Worm (Caenorhabditis elegans) whole organism, L1 larva: ENCODE data around the gene C35A5.3.
A peak's percentile ranks its signal among the peaks of the same experiment; 100 is the strongest.

ENCODE experiments used
- C16A3.4 ChIP-seq: fragments of 150-350 bp; optimal IDR thresholded peaks from 2 replicates; lab custom pipeline; 2014; ENCODE audit warnings: missing biosample characterization, missing genetic modification characterization
- F16B12.6 ChIP-seq: fragments of 150-350 bp; optimal IDR thresholded peaks from 2 replicates; lab custom pipeline; 2014; ENCODE audit warnings: missing biosample characterization, missing genetic modification characterization
- aha-1 ChIP-seq: fragments of 150-350 bp; optimal IDR thresholded peaks from 2 replicates; lab custom pipeline; 2014; ENCODE audit warnings: missing biosample characterization, missing genetic modification characterization
- aly-2 ChIP-seq: fragments of 150-350 bp; optimal IDR thresholded peaks from 2 replicates; lab custom pipeline; 2014; ENCODE audit warnings: missing biosample characterization, missing genetic modification characterization
- blmp-1 ChIP-seq: fragments of 150-350 bp; optimal IDR thresholded peaks from 2 replicates; lab custom pipeline; 2014; ENCODE audit warnings: missing biosample characterization, missing genetic modification characterization
- ceh-63 ChIP-seq: fragments of 200-800 bp; sonication (Bioruptor generic); optimal IDR thresholded peaks from 2 replicates; lab custom pipeline; 2018; ENCODE audit warnings: mild to moderate bottlenecking, missing genetic modification characterization, missing compliant biosample characterization
- ceh-90 ChIP-seq: sonication (generic microtip); optimal IDR thresholded peaks from 2 replicates; lab custom pipeline; 2016; ENCODE audit warnings: missing genetic modification characterization, missing compliant biosample characterization
- ces-1 ChIP-seq: fragments of 150-350 bp; optimal IDR thresholded peaks from 2 replicates; lab custom pipeline; 2014; ENCODE audit warnings: missing biosample characterization, missing genetic modification reagents, missing genetic modification characterization
- dpl-1 ChIP-seq, 3 experiments: fragments of 150-350 bp in 2 of 3; sonication (generic microtip) in 1 of 3; optimal IDR thresholded peaks; 2 replicates each; lab custom pipeline; 2014 to 2017; ENCODE audit warnings: missing biosample characterization in 3 of 3, missing genetic modification characterization in 3 of 3, missing genetic modification reagents in 3 of 3
- efl-1 ChIP-seq, 4 experiments: fragments of 150-350 bp; optimal IDR thresholded peaks in 3 of 4; peaks in 1 of 4; 1 replicate in 1 of 4; 2 replicates in 3 of 4; lab custom pipeline; 2014; ENCODE audit warnings: missing biosample characterization in 2 of 4, missing genetic modification characterization in 2 of 4, missing genetic modification reagents in 2 of 4
- efl-3 ChIP-seq: fragments of 200-800 bp; sonication (Bioruptor generic); optimal IDR thresholded peaks from 2 replicates; lab custom pipeline; 2018; ENCODE audit warnings: mild to moderate bottlenecking, missing genetic modification characterization, missing compliant biosample characterization
- egl-13 ChIP-seq: sonication (generic microtip); optimal IDR thresholded peaks from 2 replicates; lab custom pipeline; 2016; ENCODE audit warnings: missing genotype, missing genetic modification reagents, missing genetic modification characterization, missing compliant biosample characterization
- egl-27 ChIP-seq, 2 experiments: fragments of 150-350 bp in 1 of 2; sonication (generic microtip); optimal IDR thresholded peaks; 3 replicates each; lab custom pipeline; 2017 to 2018; ENCODE audit warnings: missing biosample characterization in 2 of 2, missing genetic modification characterization in 2 of 2, missing genetic modification reagents in 2 of 2
- elt-3 ChIP-seq, 6 experiments: fragments of 150-350 bp in 1 of 6; sonication (generic microtip); optimal IDR thresholded peaks; 2 replicates each; lab custom pipeline; 2017 to 2018; ENCODE audit warnings: missing biosample characterization in 6 of 6, missing genetic modification characterization in 6 of 6, inconsistent platforms in 1 of 6
- ets-5 ChIP-seq: fragments of 200-800 bp; sonication (Bioruptor generic); IDR thresholded peaks from 2 replicates; pipeline ENCODE4 v1.3.6; 2022; ENCODE audit warnings: missing genetic modification characterization, missing compliant biosample characterization
- fkh-4 ChIP-seq: sonication (generic microtip); optimal IDR thresholded peaks from 2 replicates; lab custom pipeline; 2016; ENCODE audit warnings: missing compliant biosample characterization, missing genetic modification characterization, borderline replicate concordance
- fos-1 ChIP-seq: fragments of 150-350 bp; optimal IDR thresholded peaks from 2 replicates; lab custom pipeline; 2014; ENCODE audit warnings: missing biosample characterization, missing genetic modification characterization
- grh-1 ChIP-seq: fragments of 200-800 bp; sonication (Bioruptor generic); IDR thresholded peaks from 2 replicates; pipeline ENCODE4 v1.3.6; 2022; ENCODE audit warnings: missing genetic modification reagents, missing genetic modification characterization, missing compliant biosample characterization
- hlh-17 ChIP-seq: fragments of 200-800 bp; sonication (Bioruptor generic); optimal IDR thresholded peaks from 2 replicates; lab custom pipeline; 2018; ENCODE audit warnings: missing genetic modification characterization, mild to moderate bottlenecking, missing compliant biosample characterization, moderate library complexity, borderline replicate concordance
- hpl-2 ChIP-seq: fragments of 150-350 bp; optimal IDR thresholded peaks from 2 replicates; lab custom pipeline; 2014; ENCODE audit warnings: missing biosample characterization, missing genetic modification reagents, missing genetic modification characterization
- jun-1 ChIP-seq: fragments of 150-350 bp; optimal IDR thresholded peaks from 2 replicates; lab custom pipeline; 2014; ENCODE audit warnings: missing biosample characterization, missing genetic modification reagents, missing genetic modification characterization
- lin-14 ChIP-seq: fragments of 200-800 bp; sonication (Bioruptor generic); optimal IDR thresholded peaks from 2 replicates; lab custom pipeline; 2018; ENCODE audit warnings: mild to moderate bottlenecking, missing genetic modification characterization, moderate library complexity, missing compliant biosample characterization
- lin-15B ChIP-seq: fragments of 150-350 bp; sonication (generic microtip); optimal IDR thresholded peaks from 3 replicates; lab custom pipeline; 2014; ENCODE audit warnings: missing biosample characterization, missing genetic modification characterization
- lin-35 ChIP-seq, 2 experiments: fragments of 150-350 bp; optimal IDR thresholded peaks; 2 replicates each; lab custom pipeline; 2014; ENCODE audit warnings: missing biosample characterization in 2 of 2, missing genetic modification characterization in 2 of 2, missing genetic modification reagents in 2 of 2
- lsy-2 ChIP-seq, 2 experiments: fragments of 150-350 bp; optimal IDR thresholded peaks; 2 replicates each; lab custom pipeline; 2014; ENCODE audit warnings: missing biosample characterization in 2 of 2, missing genetic modification characterization in 2 of 2
- nhr-12 ChIP-seq: sonication (generic microtip); optimal IDR thresholded peaks from 2 replicates; lab custom pipeline; 2017; ENCODE audit warnings: missing biosample characterization, missing genetic modification characterization
- nhr-19 ChIP-seq: fragments of 200-800 bp; sonication (Bioruptor generic); conservative IDR thresholded peaks from 2 replicates; pipeline ENCODE4 v1.3.6; 2022; ENCODE audit warnings: missing genetic modification characterization, missing compliant biosample characterization
- nhr-76 ChIP-seq: sonication (generic microtip); optimal IDR thresholded peaks from 2 replicates; lab custom pipeline; 2017; ENCODE audit warnings: missing biosample characterization, missing genetic modification characterization
- nhr-77 ChIP-seq: fragments of 150-350 bp; optimal IDR thresholded peaks from 2 replicates; lab custom pipeline; 2014; ENCODE audit warnings: missing biosample characterization, missing genetic modification characterization
- nhr-84 ChIP-seq: sonication (generic microtip); optimal IDR thresholded peaks from 2 replicates; lab custom pipeline; 2017; ENCODE audit warnings: missing biosample characterization, missing genetic modification characterization
- pax-3 ChIP-seq: fragments of 200-800 bp; sonication (Bioruptor generic); optimal IDR thresholded peaks from 2 replicates; lab custom pipeline; 2018; ENCODE audit warnings: mild to moderate bottlenecking, missing genetic modification characterization, moderate library complexity, missing compliant biosample characterization
- rnt-1 ChIP-seq: sonication (generic microtip); optimal IDR thresholded peaks from 2 replicates; lab custom pipeline; 2016; ENCODE audit warnings: mild to moderate bottlenecking, missing genetic modification characterization, moderate library complexity, missing compliant biosample characterization
- snpc-4 ChIP-seq: fragments of 150-350 bp; optimal IDR thresholded peaks from 2 replicates; lab custom pipeline; 2014; ENCODE audit warnings: missing biosample characterization, missing genetic modification characterization
- snu-23 ChIP-seq: sonication (generic microtip); optimal IDR thresholded peaks from 2 replicates; lab custom pipeline; 2016; ENCODE audit warnings: missing genetic modification characterization, missing compliant biosample characterization
- swsn-7 ChIP-seq: sonication (generic microtip); optimal IDR thresholded peaks from 2 replicates; lab custom pipeline; 2016; ENCODE audit warnings: missing genetic modification characterization, missing compliant biosample characterization
- unc-130 ChIP-seq: fragments of 150-350 bp; optimal IDR thresholded peaks from 2 replicates; lab custom pipeline; 2017; ENCODE audit warnings: missing biosample characterization, missing genetic modification characterization, inconsistent platforms
- vab-15 ChIP-seq: sonication (generic microtip); optimal IDR thresholded peaks from 2 replicates; lab custom pipeline; 2017; ENCODE audit warnings: missing genotype, mild to moderate bottlenecking, missing genetic modification characterization, missing compliant biosample characterization
- zag-1 ChIP-seq: fragments of 150-350 bp; optimal IDR thresholded peaks from 2 replicates; lab custom pipeline; 2014; ENCODE audit warnings: missing biosample characterization, missing genetic modification characterization

Gene C35A5.3

ce11 chrV:10535325-10535724 is 34.1 kb upstream of the C35A5.3 start (continued):
- TF ChIP-seq lin-35 (GFP tag; optimal IDR thresholded peaks at IDR 0.05; lab: Kevin White, UChicago) (peak; percentile 7 to 56), blmp-1 (tag; lab: Kevin White, UChicago) (peak; percentile 44), nhr-77 (no peak), aha-1 (tag; lab: Kevin White, UChicago) (no peak), egl-13 (tag; lab: Kevin White, UChicago) (no peak), jun-1 (tag; lab: Kevin White, UChicago) (no peak), snpc-4 (tag; lab: Kevin White, UChicago) (no peak), snu-23 (GFP tag; lab: Kevin White, UChicago) (peak; percentile 45), fos-1 (tag; lab: Kevin White, UChicago) (no peak), unc-130 (no peak), dpl-1 (GFP tag; optimal IDR thresholded peaks at IDR 0.05; lab: Kevin White, UChicago) (peak in 2 of 3 experiments; percentile 14 to 35), efl-1 (optimal IDR thresholded peaks at IDR 0.05; lab: Kevin White, UChicago) (peak in 1 of 2 experiments; percentile 27), efl-1 (GFP tag; optimal IDR thresholded peaks at IDR 0.05 in 1 of 2; lab: Kevin White, UChicago) (peak; percentile 13 to 93), elt-3 (tag; optimal IDR thresholded peaks at IDR 0.05; lab: Kevin White, UChicago) (peak in 1 of 6 experiments; percentile 17), vab-15 (no peak), lin-14 (peak; percentile 62), hpl-2 (GFP tag; lab: Kevin White, UChicago) (no peak), nhr-12 (no peak), zag-1 (tag; lab: Kevin White, UChicago) (no peak), ceh-63 (GFP tag; lab: Kevin White, UChicago) (no peak), F16B12.6 (tag; lab: Kevin White, UChicago) (no peak), nhr-84 (no peak), aly-2 (no peak), lsy-2 (tag; optimal IDR thresholded peaks at IDR 0.05; lab: Kevin White, UChicago) (no peak)

ce11 chrV:10532725-10533124 is 31.5 kb upstream of the C35A5.3 start, which contains the start of gene txt-10:
Gene txt-10, minus strand, starts transcription at chrV:10532825.
- TF ChIP-seq C16A3.4 (tag; lab: Kevin White, UChicago), result no peak
- no peak for TF ChIP-seq fkh-4 (tag; lab: Kevin White, UChicago)
- no peak for TF ChIP-seq lin-15B (tag; lab: Kevin White, UChicago)
- TF ChIP-seq ets-5 (GFP tag; lab: Robert Waterston, UW), result no peak
- no peak for TF ChIP-seq hlh-17 (GFP tag; lab: Kevin White, UChicago)
- no peak for TF ChIP-seq zag-1 (tag; lab: Kevin White, UChicago)
- TF ChIP-seq nhr-12, result no peak
- no peak for TF ChIP-seq egl-27 (tag; optimal IDR thresholded peaks at IDR 0.05; lab: Kevin White, UChicago)
- no peak for TF ChIP-seq efl-3
- no peak for TF ChIP-seq nhr-76 (tag; lab: Kevin White, UChicago)
- no peak for TF ChIP-seq swsn-7 (tag; lab: Kevin White, UChicago)
- TF ChIP-seq ceh-90, result no peak
- TF ChIP-seq ces-1 (GFP tag; lab: Kevin White, UChicago), result no peak
- no peak for TF ChIP-seq rnt-1 (tag; lab: Kevin White, UChicago)
- no peak for TF ChIP-seq pax-3 (tag; lab: Kevin White, UChicago)

- TF ChIP-seq blmp-1 (tag; lab: Kevin White, UChicago), result peak; percentile 93
- no peak for TF ChIP-seq nhr-19 (GFP tag; lab: Robert Waterston, UW)
- no peak for TF ChIP-seq lsy-2 (tag; optimal IDR thresholded peaks at IDR 0.05; lab: Kevin White, UChicago)
- TF ChIP-seq grh-1, result no peak
Measured at ce11 chrV:10529600-10529999, 28.4 kb upstream of the C35A5.3 start.
